Worm (Caenorhabditis elegans) whole organism, late embryonic: ENCODE data around the gene F49E8.8.
"Not testable (repeated sequence)": the region's sequence is repeated elsewhere in the genome, so short reads cannot be mapped to it uniquely, and the experiment has no call there.

ENCODE experiments used
- C08G9.2 ChIP-seq: sonication (generic microtip); optimal IDR thresholded peaks from 2 replicates; lab custom pipeline; 2016; ENCODE audit warnings: mild to moderate bottlenecking, missing genetic modification characterization, moderate library complexity, missing compliant biosample characterization
- C38D4.7 ChIP-seq: fragments of 200-800 bp; sonication (Bioruptor generic); optimal IDR thresholded peaks from 2 replicates; lab custom pipeline; 2018; ENCODE audit warnings: mild to moderate bottlenecking, missing genetic modification characterization, moderate library complexity, missing compliant biosample characterization
- F13H6.1 ChIP-seq: sonication (generic microtip); optimal IDR thresholded peaks from 2 replicates; lab custom pipeline; 2016; ENCODE audit warnings: missing genetic modification characterization, missing compliant biosample characterization
- K02D7.2 ChIP-seq: sonication (generic microtip); optimal IDR thresholded peaks from 2 replicates; lab custom pipeline; 2017; ENCODE audit warnings: mild to moderate bottlenecking, missing genetic modification characterization, missing compliant biosample characterization
- K09A11.1 ChIP-seq: sonication (generic microtip); optimal IDR thresholded peaks from 2 replicates; lab custom pipeline; 2017; ENCODE audit warnings: antibody characterized with exemption, mild to moderate bottlenecking, missing genetic modification characterization, missing compliant biosample characterization; ENCODE audit not compliant: insufficient read depth
- ama-1 ChIP-seq: fragments of 150-350 bp; optimal IDR thresholded peaks from 2 replicates; lab custom pipeline; 2014
- ceh-18 ChIP-seq: sonication (generic microtip); optimal IDR thresholded peaks from 2 replicates; lab custom pipeline; 2016; ENCODE audit warnings: missing genetic modification characterization, missing compliant biosample characterization
- ceh-19 ChIP-seq: fragments of 200-800 bp; sonication (Bioruptor generic); optimal IDR thresholded peaks from 2 replicates; lab custom pipeline; 2018; ENCODE audit warnings: mild to moderate bottlenecking, missing genetic modification characterization, missing compliant biosample characterization
- ceh-2 ChIP-seq: sonication (generic microtip); optimal IDR thresholded peaks from 2 replicates; lab custom pipeline; 2016; ENCODE audit warnings: missing genotype, missing genetic modification characterization, missing compliant biosample characterization
- ceh-22 ChIP-seq: sonication (generic microtip); optimal IDR thresholded peaks from 2 replicates; lab custom pipeline; 2017; ENCODE audit warnings: missing biosample characterization, missing genetic modification characterization
- ceh-24 ChIP-seq: sonication (generic microtip); optimal IDR thresholded peaks from 2 replicates; lab custom pipeline; 2016; ENCODE audit warnings: mild to moderate bottlenecking, missing genetic modification characterization, missing compliant biosample characterization
- ceh-30 ChIP-seq: fragments of 150-350 bp; optimal IDR thresholded peaks from 2 replicates; lab custom pipeline; 2014; ENCODE audit warnings: missing biosample characterization, missing genetic modification characterization
- ceh-31 ChIP-seq: sonication (generic microtip); optimal IDR thresholded peaks from 2 replicates; lab custom pipeline; 2016; ENCODE audit warnings: missing genetic modification characterization, missing compliant biosample characterization
- ceh-34 ChIP-seq: sonication (generic microtip); optimal IDR thresholded peaks from 2 replicates; lab custom pipeline; 2016; ENCODE audit warnings: mild to moderate bottlenecking, missing genetic modification characterization, missing compliant biosample characterization
- ceh-45 ChIP-seq: fragments of 200-800 bp; sonication (Bioruptor generic); IDR thresholded peaks from 2 replicates; pipeline ENCODE4 v1.3.6; 2022; ENCODE audit warnings: missing genetic modification reagents, missing genetic modification characterization, missing compliant biosample characterization
- ceh-48 ChIP-seq: sonication (generic microtip); optimal IDR thresholded peaks from 2 replicates; lab custom pipeline; 2016; ENCODE audit warnings: missing genetic modification characterization, inconsistent platforms, missing compliant biosample characterization
- elt-2 ChIP-seq: sonication (generic microtip); optimal IDR thresholded peaks from 2 replicates; lab custom pipeline; 2016; ENCODE audit warnings: missing genetic modification reagents, missing genetic modification characterization, missing compliant biosample characterization
- elt-4 ChIP-seq: sonication (generic microtip); optimal IDR thresholded peaks from 2 replicates; lab custom pipeline; 2016; ENCODE audit warnings: missing genetic modification characterization, missing compliant biosample characterization
- eyg-1 ChIP-seq: sonication (generic microtip); optimal IDR thresholded peaks from 2 replicates; lab custom pipeline; 2016; ENCODE audit warnings: missing genotype, missing genetic modification characterization, missing compliant biosample characterization
- fax-1 ChIP-seq: sonication (generic microtip); optimal IDR thresholded peaks from 2 replicates; lab custom pipeline; 2016; ENCODE audit warnings: missing genotype, missing genetic modification characterization, missing compliant biosample characterization
- fkh-10 ChIP-seq: fragments of 150-350 bp; optimal IDR thresholded peaks from 2 replicates; lab custom pipeline; 2014; ENCODE audit warnings: missing biosample characterization, missing genetic modification reagents, missing genetic modification characterization
- fkh-6 ChIP-seq: sonication (generic microtip); optimal IDR thresholded peaks from 2 replicates; lab custom pipeline; 2016; ENCODE audit warnings: missing genetic modification characterization, missing compliant biosample characterization
- gmeb-2 ChIP-seq: sonication (generic microtip); optimal IDR thresholded peaks from 2 replicates; lab custom pipeline; 2016; ENCODE audit warnings: missing genetic modification characterization, inconsistent platforms, missing compliant biosample characterization
- hlh-30 ChIP-seq: sonication (generic microtip); optimal IDR thresholded peaks from 2 replicates; lab custom pipeline; 2017; ENCODE audit warnings: antibody characterized with exemption, missing genetic modification characterization, missing compliant biosample characterization; ENCODE audit not compliant: insufficient read depth
- hlh-6 ChIP-seq: sonication (generic microtip); optimal IDR thresholded peaks from 2 replicates; lab custom pipeline; 2016; ENCODE audit warnings: missing genotype, missing genetic modification characterization, missing compliant biosample characterization
- lim-6 ChIP-seq: sonication (generic microtip); optimal IDR thresholded peaks from 2 replicates; lab custom pipeline; 2016; ENCODE audit warnings: missing genetic modification characterization, missing compliant biosample characterization
- madf-2 ChIP-seq: sonication (generic microtip); optimal IDR thresholded peaks from 2 replicates; lab custom pipeline; 2017; ENCODE audit warnings: missing genetic modification characterization, missing compliant biosample characterization
- mec-3 ChIP-seq: sonication (generic microtip); optimal IDR thresholded peaks from 2 replicates; lab custom pipeline; 2016; ENCODE audit warnings: borderline replicate concordance, missing genetic modification characterization, missing compliant biosample characterization
- nfya-1 ChIP-seq: sonication (generic microtip); optimal IDR thresholded peaks from 2 replicates; lab custom pipeline; 2017; ENCODE audit warnings: missing genetic modification characterization, mild to moderate bottlenecking, missing compliant biosample characterization, antibody characterized with exemption, moderate library complexity
- pag-3 ChIP-seq: sonication (generic microtip); optimal IDR thresholded peaks from 2 replicates; lab custom pipeline; 2016; ENCODE audit warnings: missing compliant biosample characterization, missing genetic modification characterization, borderline replicate concordance
- pha-4 ChIP-seq: fragments of 150-350 bp; optimal IDR thresholded peaks from 2 replicates; lab custom pipeline; 2018; ENCODE audit warnings: missing biosample characterization, missing genetic modification reagents, missing genetic modification characterization
- pqm-1 ChIP-seq: sonication (generic microtip); optimal IDR thresholded peaks from 2 replicates; lab custom pipeline; 2016; ENCODE audit warnings: missing genetic modification characterization, missing compliant biosample characterization
- pros-1 ChIP-seq: fragments of 150-350 bp; optimal IDR thresholded peaks from 2 replicates; lab custom pipeline; 2014; ENCODE audit warnings: missing biosample characterization, missing genetic modification reagents, missing genetic modification characterization
- ref-2 ChIP-seq: sonication (generic microtip); optimal IDR thresholded peaks from 2 replicates; lab custom pipeline; 2016; ENCODE audit warnings: missing genetic modification characterization, missing compliant biosample characterization
- rnt-1 ChIP-seq: sonication (generic microtip); optimal IDR thresholded peaks from 2 replicates; lab custom pipeline; 2016; ENCODE audit warnings: missing genetic modification characterization, missing compliant biosample characterization
- sox-2 ChIP-seq: fragments of 200-800 bp; sonication (Bioruptor generic); IDR thresholded peaks from 2 replicates; pipeline ENCODE4 v1.3.6; 2022; ENCODE audit warnings: missing genetic modification reagents, missing genetic modification characterization, missing compliant biosample characterization
- syd-9 ChIP-seq: sonication (generic microtip); optimal IDR thresholded peaks from 2 replicates; lab custom pipeline; 2016; ENCODE audit warnings: mild to moderate bottlenecking, missing genetic modification characterization, moderate library complexity, missing compliant biosample characterization
- tbx-2 ChIP-seq: sonication (generic microtip); optimal IDR thresholded peaks from 2 replicates; lab custom pipeline; 2016; ENCODE audit warnings: missing genetic modification characterization, missing compliant biosample characterization
- tbx-7 ChIP-seq: sonication (generic microtip); optimal IDR thresholded peaks from 2 replicates; lab custom pipeline; 2016; ENCODE audit warnings: missing genotype, missing genetic modification characterization, missing compliant biosample characterization
- unc-42 ChIP-seq: sonication (generic microtip); optimal IDR thresholded peaks from 2 replicates; lab custom pipeline; 2016; ENCODE audit warnings: missing genotype, missing genetic modification characterization, missing compliant biosample characterization
- unc-55 ChIP-seq: sonication (generic microtip); optimal IDR thresholded peaks from 2 replicates; lab custom pipeline; 2017; ENCODE audit warnings: missing biosample characterization, missing genetic modification reagents, missing genetic modification characterization
- zip-5 ChIP-seq: sonication (generic microtip); optimal IDR thresholded peaks from 2 replicates; lab custom pipeline; 2016; ENCODE audit warnings: missing genetic modification characterization, missing compliant biosample characterization

Gene F49E8.8

ce11 chrIV:7561614-7562142 lies 5.2 kb downstream of the F49E8.8 start, which contains the start of gene ima-3:
TSS of gene ima-3 (minus strand) at chrIV:7561664.
- TF ChIP-seq nfya-1 (tag; lab: Kevin White, UChicago), result peak; percentile 2
- no peak for TF ChIP-seq ceh-2 (tag; lab: Kevin White, UChicago)
- peak; percentile 7 for TF ChIP-seq zip-5 (tag; lab: Kevin White, UChicago)
- TF ChIP-seq ceh-31 (tag; lab: Kevin White, UChicago), result peak; percentile 47
- no peak for TF ChIP-seq fax-1 (tag; lab: Kevin White, UChicago)
- peak; percentile 35 for TF ChIP-seq tbx-2 (tag; lab: Kevin White, UChicago)
- TF ChIP-seq hlh-30, result no peak
- peak; percentile 45 for TF ChIP-seq elt-2 (tag; lab: Kevin White, UChicago)
- TF ChIP-seq unc-42, result peak; percentile 20
- TF ChIP-seq hlh-6, result no peak
- TF ChIP-seq, all 69 proteins: peak for 6

ce11 chrIV:7563850-7564249 lies 7.4 kb downstream of the F49E8.8 start, which contains the start of gene F32E10.9:
TSS of gene F32E10.9 (minus strand) at chrIV:7563950.
- TF ChIP-seq eyg-1, pqm-1, ceh-48 (tag; lab: Kevin White, UChicago): not testable (repeated sequence)

- TF ChIP-seq mec-3 (tag; lab: Kevin White, UChicago) (no peak), F13H6.1 (no peak), fkh-10 (no peak), elt-2 (tag; lab: Kevin White, UChicago) (no peak), K02D7.2 (tag; lab: Kevin White, UChicago) (no peak)
- TF ChIP-seq, all 69 proteins: peak for 0
These were observed 11.1 kb downstream of the F49E8.8 start, which contains the start of gene F32E10.8 for ce11 chrIV:7567557-7568010. TSS of gene F32E10.8 (plus strand) at chrIV:7567607.

ce11 chrIV:7568593-7568992 lies 12.2 kb downstream of the F49E8.8 start, which contains the start of gene clec-180:
TSS of gene clec-180 (plus strand) at chrIV:7568893.
- TF ChIP-seq ceh-45 (GFP tag; lab: Robert Waterston, UW), result no peak
- no peak for TF ChIP-seq tbx-7 (tag; lab: Kevin White, UChicago)
- no peak for TF ChIP-seq pqm-1 (tag; lab: Kevin White, UChicago)
- TF ChIP-seq pros-1, result no peak
- no peak for TF ChIP-seq ama-1 (lab: Kevin White, UChicago)
- TF ChIP-seq fkh-10, result no peak
- TF ChIP-seq gmeb-2 (tag; lab: Kevin White, UChicago), result no peak
- TF ChIP-seq hlh-30, result no peak
- no peak for TF ChIP-seq zip-5 (tag; lab: Kevin White, UChicago)
- TF ChIP-seq pha-4 (tag; lab: Kevin White, UChicago), result no peak
- TF ChIP-seq fax-1 (tag; lab: Kevin White, UChicago), result no peak
- no peak for TF ChIP-seq hlh-6
- no peak for TF ChIP-seq ceh-24

ce11 chrIV:7573944-7574343 lies 17.5 kb downstream of the F49E8.8 start:
- peak; percentile 90 for TF ChIP-seq lim-6
- peak; percentile 92 for TF ChIP-seq ceh-18 (tag; lab: Kevin White, UChicago)
- peak; percentile 68 for TF ChIP-seq ceh-30
- peak; percentile 92 for TF ChIP-seq K09A11.1 (tag; lab: Kevin White, UChicago)
- peak; percentile 86 for TF ChIP-seq ceh-31 (tag; lab: Kevin White, UChicago)
- peak; percentile 95 for TF ChIP-seq C38D4.7 (GFP tag; lab: Kevin White, UChicago)
- TF ChIP-seq ref-2 (tag; lab: Kevin White, UChicago), result peak; percentile 93
- TF ChIP-seq sox-2 (GFP tag; lab: Robert Waterston, UW), result peak; percentile 84
- peak; percentile 77 for TF ChIP-seq mec-3 (tag; lab: Kevin White, UChicago)
- TF ChIP-seq tbx-7 (tag; lab: Kevin White, UChicago), result peak; percentile 52
- TF ChIP-seq elt-4, result no peak
- peak; percentile 92 for TF ChIP-seq F13H6.1
- peak; percentile 96 for TF ChIP-seq madf-2 (tag; lab: Kevin White, UChicago)
- TF ChIP-seq pag-3 (tag; lab: Kevin White, UChicago), result peak; percentile 84
- TF ChIP-seq zip-5 (tag; lab: Kevin White, UChicago), result peak; percentile 72
- TF ChIP-seq rnt-1 (tag; lab: Kevin White, UChicago), result peak; percentile 94
- TF ChIP-seq eyg-1 (tag; lab: Kevin White, UChicago), result peak; percentile 88
- peak; percentile 93 for TF ChIP-seq ceh-34
- peak; percentile 96 for TF ChIP-seq gmeb-2 (tag; lab: Kevin White, UChicago)
- TF ChIP-seq unc-55, result no peak
- TF ChIP-seq ceh-19 (GFP tag; lab: Kevin White, UChicago), result peak; percentile 94
- peak; percentile 40 for TF ChIP-seq ceh-22 (tag; lab: Kevin White, UChicago)
- peak; percentile 92 for TF ChIP-seq C08G9.2 (tag; lab: Kevin White, UChicago)
- TF ChIP-seq pha-4 (tag; lab: Kevin White, UChicago), result no peak
- peak; percentile 94 for TF ChIP-seq tbx-2 (tag; lab: Kevin White, UChicago)
- TF ChIP-seq fax-1 (tag; lab: Kevin White, UChicago), result peak; percentile 92
- peak; percentile 95 for TF ChIP-seq fkh-6 (tag; lab: Kevin White, UChicago)
- peak; percentile 96 for TF ChIP-seq syd-9 (tag; lab: Kevin White, UChicago)
